Fruit fly (Drosophila melanogaster): ENCODE measurements around the gene Rad9.

Gene Rad9

DNA sequence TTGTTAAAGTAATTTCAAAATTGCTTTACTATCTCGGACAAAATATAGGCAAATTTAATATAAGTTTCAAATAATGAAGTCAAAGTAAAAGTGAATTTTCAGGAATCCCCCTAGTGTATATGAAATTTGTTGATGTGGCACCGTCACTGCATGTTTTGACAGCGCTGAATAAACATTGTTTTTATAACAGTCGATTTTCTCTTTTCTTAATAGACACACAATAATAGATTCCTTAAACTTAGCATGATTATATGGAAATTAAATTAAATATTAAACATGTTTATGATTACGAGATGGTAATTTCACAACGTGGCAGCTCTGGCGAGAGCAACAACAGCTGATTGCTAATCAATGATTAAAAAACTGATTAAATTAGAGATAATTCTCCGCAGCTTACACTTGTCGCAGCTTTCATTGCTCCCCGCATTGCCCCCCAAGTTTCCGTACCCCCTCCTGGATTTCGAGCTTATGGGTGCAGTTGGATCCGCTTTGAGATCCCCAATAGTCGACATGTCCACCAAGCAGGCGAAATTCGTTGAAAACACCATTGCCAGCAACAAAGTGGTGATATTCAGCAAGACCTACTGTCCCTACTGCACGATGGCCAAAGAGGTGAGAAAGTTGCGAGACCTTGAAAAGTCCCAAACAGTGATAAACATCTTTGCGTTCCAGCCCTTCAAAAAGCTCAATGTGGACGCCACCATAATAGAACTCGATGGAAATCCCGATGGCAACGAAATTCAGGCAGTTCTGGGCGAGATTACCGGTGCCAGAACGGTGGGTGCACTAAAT, 3.1 kb downstream of the Rad9 start, which contains the start of gene Grx1 (continued):
- no peak for TF ChIP-seq ss (GFP tag; optimal IDR thresholded peaks at IDR 0.05)
- TF ChIP-seq CG32006 (GFP tag; optimal IDR thresholded peaks at IDR 0.05): peak; percentile 46
- TF ChIP-seq CG3032 (tag; optimal IDR thresholded peaks at IDR 0.05): peak; percentile 34
- peak; percentile 74 for TF ChIP-seq Smox (GFP tag; optimal IDR thresholded peaks at IDR 0.05)
- TF ChIP-seq achi (GFP tag; optimal IDR thresholded peaks at IDR 0.05): peak; percentile 87
- TF ChIP-seq CG10669 (GFP tag; optimal IDR thresholded peaks at IDR 0.05): peak; percentile 41
- peak; percentile 47 for TF ChIP-seq CG8632 (GFP tag; optimal IDR thresholded peaks at IDR 0.05)
- TF ChIP-seq CG6163 (GFP tag; IDR thresholded peaks at IDR 0.05): peak; percentile 66
- no peak for TF ChIP-seq Sox15 (GFP tag; optimal IDR thresholded peaks at IDR 0.05)
- no peak for TF ChIP-seq CG1621 (tag; optimal IDR thresholded peaks at IDR 0.05)
- peak; percentile 63 for TF ChIP-seq Hr4 (GFP tag; optimal IDR thresholded peaks at IDR 0.05)
- TF ChIP-seq cyc (GFP tag; optimal IDR thresholded peaks at IDR 0.05): peak; percentile 48
- TF ChIP-seq CG8119 (GFP tag; IDR thresholded peaks at IDR 0.05): no peak
- TF ChIP-seq Sox102F (GFP tag; optimal IDR thresholded peaks at IDR 0.05): peak; percentile 61
- peak; percentile 9 for TF ChIP-seq CG8319 (GFP tag; optimal IDR thresholded peaks at IDR 0.05)
- peak; percentile 53 for TF ChIP-seq CG6792 (GFP tag; optimal IDR thresholded peaks at IDR 0.05)
- TF ChIP-seq Sox14 (GFP tag; optimal IDR thresholded peaks at IDR 0.05): peak; percentile 47
- TF ChIP-seq acj6 (GFP tag; optimal IDR thresholded peaks at IDR 0.05): peak; percentile 58
- TF ChIP-seq OdsH (GFP tag; optimal IDR thresholded peaks at IDR 0.05): peak; percentile 64
- peak; percentile 26; the same call in 1 of the 2 replicates for TF ChIP-seq CG15336 (GFP tag; IDR thresholded peaks at IDR 0.05)
- peak; percentile 49; the same call in 2 of the 3 replicates for TF ChIP-seq eg (GFP tag; IDR thresholded peaks at IDR 0.05)
- peak; percentile 26 for TF ChIP-seq CG11902 (GFP tag; optimal IDR thresholded peaks at IDR 0.05)

DNA sequence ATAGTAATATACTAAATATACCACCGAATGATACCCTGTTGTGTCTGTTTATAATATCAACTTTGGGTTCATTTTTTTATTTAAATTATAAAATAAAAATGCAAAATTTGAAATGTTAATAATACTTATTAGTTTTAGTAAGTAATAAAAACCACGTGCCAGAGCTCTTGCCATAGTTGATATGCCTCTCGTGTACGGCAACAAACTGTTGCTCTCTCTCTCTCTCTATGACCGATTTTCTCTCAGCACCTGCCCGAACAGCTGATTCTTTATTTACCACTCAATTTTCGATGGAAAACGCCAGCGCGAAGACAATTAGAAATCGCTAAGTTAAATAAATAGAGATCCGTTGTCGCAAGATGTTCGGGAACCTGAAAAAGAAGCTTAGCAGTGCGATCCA, 4.8 kb downstream of the Rad9 start, which contains the start of gene Dysb:
TSS of gene Dysb (plus strand) at position 251 of the 400 bp plus-strand sequence.
- peak; percentile 19 for TF ChIP-seq CG11902 (GFP tag; optimal IDR thresholded peaks at IDR 0.05)
- no peak for TF ChIP-seq CG3919 (GFP tag; optimal IDR thresholded peaks at IDR 0.05)
- TF ChIP-seq OdsH (GFP tag; optimal IDR thresholded peaks at IDR 0.05): peak; percentile 84
- peak; percentile 80 for TF ChIP-seq Ets96B (tag; optimal IDR thresholded peaks at IDR 0.05)
- TF ChIP-seq Blimp-1 (GFP tag; optimal IDR thresholded peaks at IDR 0.05): peak; percentile 46
- peak; percentile 62 for TF ChIP-seq Gug (GFP tag; IDR thresholded peaks at IDR 0.05)
- TF ChIP-seq CG11762 (GFP tag; optimal IDR thresholded peaks at IDR 0.05; ENCODE audit: insufficient read depth): peak; percentile 6
- peak; percentile 43 for TF ChIP-seq fd85E (GFP tag; optimal IDR thresholded peaks at IDR 0.05)
- TF ChIP-seq CG11294 (GFP tag; IDR thresholded peaks at IDR 0.05): peak; percentile 76
- peak; percentile 30 for TF ChIP-seq Eip93F (GFP tag; optimal IDR thresholded peaks at IDR 0.05)
- peak; percentile 79 for TF ChIP-seq CG3032 (tag; optimal IDR thresholded peaks at IDR 0.05)
- peak; percentile 75 for TF ChIP-seq CG10669 (GFP tag; optimal IDR thresholded peaks at IDR 0.05)
- peak; percentile 84 for TF ChIP-seq fkh (GFP tag; optimal IDR thresholded peaks at IDR 0.05)
- peak; percentile 77 for TF ChIP-seq topi (GFP tag; optimal IDR thresholded peaks at IDR 0.05)
- TF ChIP-seq CG8632 (GFP tag; optimal IDR thresholded peaks at IDR 0.05): peak; percentile 81
- TF ChIP-seq svp (GFP tag): no peak
- TF ChIP-seq CG32006 (GFP tag; optimal IDR thresholded peaks at IDR 0.05): no peak
- no peak for TF ChIP-seq Smox (GFP tag; optimal IDR thresholded peaks at IDR 0.05)
- TF ChIP-seq CG31627 (GFP tag; optimal IDR thresholded peaks at IDR 0.05): peak; percentile 70
- peak; percentile 93 for TF ChIP-seq CG15336 (GFP tag; IDR thresholded peaks at IDR 0.05)
- peak; percentile 81 for TF ChIP-seq CG10631 (GFP tag; optimal IDR thresholded peaks at IDR 0.05)
- peak; percentile 47 for TF ChIP-seq Ets21C (GFP tag; optimal IDR thresholded peaks at IDR 0.05)
- peak; percentile 69 for TF ChIP-seq Lpt (GFP tag; optimal IDR thresholded peaks at IDR 0.05)
- no peak for TF ChIP-seq CG9139 (GFP tag; optimal IDR thresholded peaks at IDR 0.05)
- TF ChIP-seq Met (GFP tag; optimal IDR thresholded peaks at IDR 0.05): peak; percentile 83
- peak; percentile 77 for TF ChIP-seq pdm3 (GFP tag; optimal IDR thresholded peaks at IDR 0.05)
- TF ChIP-seq Eip75B (GFP tag; optimal IDR thresholded peaks at IDR 0.05): peak; percentile 75
- TF ChIP-seq CG4318 (GFP tag; optimal IDR thresholded peaks at IDR 0.05): no peak
- TF ChIP-seq acj6 (GFP tag; optimal IDR thresholded peaks at IDR 0.05): peak; percentile 83
- TF ChIP-seq esn (GFP tag; optimal IDR thresholded peaks at IDR 0.05): peak; percentile 91
- TF ChIP-seq CG6792 (GFP tag; optimal IDR thresholded peaks at IDR 0.05): peak; percentile 74
- TF ChIP-seq Hr38 (GFP tag; optimal IDR thresholded peaks at IDR 0.05): no peak
- TF ChIP-seq CG34406 (GFP tag; optimal IDR thresholded peaks at IDR 0.05): peak; percentile 89
- peak; percentile 62 for TF ChIP-seq spab (GFP tag; optimal IDR thresholded peaks at IDR 0.05)
- peak; percentile 93 for TF ChIP-seq eg (GFP tag; IDR thresholded peaks at IDR 0.05)
- TF ChIP-seq ss (GFP tag; optimal IDR thresholded peaks at IDR 0.05): no peak
- TF ChIP-seq Eip78C (GFP tag): peak; percentile 95
- TF ChIP-seq dac (GFP tag; optimal IDR thresholded peaks at IDR 0.05): no peak
